Fruit fly (Drosophila melanogaster) whole organism, wandering third instar larva: ENCODE results near the gene CG17030.

ENCODE experiments used
- Dfd ChIP-seq: fragments of >200 bp; optimal IDR thresholded peaks from 2 replicates; lab custom pipeline; 2017; ENCODE audit warnings: missing biosample characterization, missing genetic modification characterization

Gene CG17030

dm6 chr3L:4966749-4967148, 13.8 kb downstream of the CG17030 start:
- TF ChIP-seq Dfd (GFP tag; lab: Kevin White, UChicago) = no peak
